Worm (Caenorhabditis elegans) whole organism, L1 larva: ENCODE results near the gene usp-50.

Experiments
- ets-5 ChIP-seq: fragments of 200-800 bp; sonication (Bioruptor generic); IDR thresholded peaks from 2 replicates; pipeline ENCODE4 v1.3.6; 2022; ENCODE audit warnings: missing genetic modification characterization, missing compliant biosample characterization
- skn-1 ChIP-seq: fragments of 150-350 bp; optimal IDR thresholded peaks from 2 replicates; lab custom pipeline; 2014; ENCODE audit warnings: missing biosample characterization, missing genetic modification characterization

ce11 chrV:17931795-17932194 lies 7.1 kb downstream of the usp-50 start:
- TF ChIP-seq skn-1 (tag; lab: Kevin White, UChicago) (no peak), ets-5 (no peak)
